Worm (Caenorhabditis elegans) whole organism, early embryonic: ENCODE results near the gene srx-9.
"Not testable (repeated sequence)": the region's sequence is repeated elsewhere in the genome, so short reads cannot be mapped to it uniquely, and the experiment has no call there.

ENCODE experiments used
- B0310.2 ChIP-seq: sonication (generic microtip); optimal IDR thresholded peaks from 2 replicates; lab custom pipeline; 2016; ENCODE audit warnings: mild to moderate bottlenecking, missing genetic modification characterization, missing compliant biosample characterization
- F13C5.2 ChIP-seq: sonication (generic microtip); optimal IDR thresholded peaks from 2 replicates; lab custom pipeline; 2017; ENCODE audit warnings: mild to moderate bottlenecking, missing genetic modification characterization, inconsistent platforms, missing compliant biosample characterization
- aly-1 ChIP-seq: sonication (generic microtip); optimal IDR thresholded peaks from 2 replicates; lab custom pipeline; 2016; ENCODE audit warnings: missing genetic modification characterization, missing compliant biosample characterization
- ama-1 ChIP-seq: fragments of 150-350 bp; optimal IDR thresholded peaks from 2 replicates; lab custom pipeline; 2014
- ceh-13 ChIP-seq: fragments of 200-800 bp; sonication (Bioruptor generic); optimal IDR thresholded peaks from 2 replicates; lab custom pipeline; 2018; ENCODE audit warnings: mild to moderate bottlenecking, missing genetic modification characterization, missing compliant biosample characterization
- ceh-36 ChIP-seq: sonication (generic microtip); optimal IDR thresholded peaks from 2 replicates; lab custom pipeline; 2016; ENCODE audit warnings: missing genetic modification characterization, inconsistent platforms, missing compliant biosample characterization
- ets-7 ChIP-seq: sonication (generic microtip); optimal IDR thresholded peaks from 2 replicates; lab custom pipeline; 2016; ENCODE audit warnings: missing genotype, missing genetic modification characterization, missing compliant biosample characterization
- flt-1 ChIP-seq: fragments of 200-800 bp; sonication (Bioruptor generic); IDR thresholded peaks from 2 replicates; pipeline ENCODE4 v1.3.6; 2022; ENCODE audit warnings: missing genetic modification characterization, missing compliant biosample characterization
- hmbx-1 ChIP-seq: sonication (generic microtip); optimal IDR thresholded peaks from 2 replicates; lab custom pipeline; 2016; ENCODE audit warnings: mild to moderate bottlenecking, missing genetic modification characterization, missing compliant biosample characterization
- hmg-4 ChIP-seq: fragments of 200-800 bp; sonication (Bioruptor generic); optimal IDR thresholded peaks from 2 replicates; lab custom pipeline; 2018; ENCODE audit warnings: mild to moderate bottlenecking, missing genetic modification characterization, missing compliant biosample characterization
- hnd-1 ChIP-seq: sonication (generic microtip); optimal IDR thresholded peaks from 2 replicates; lab custom pipeline; 2016; ENCODE audit warnings: missing genetic modification characterization, missing compliant biosample characterization
- pes-1 ChIP-seq: fragments of 200-800 bp; sonication (Bioruptor generic); IDR thresholded peaks from 2 replicates; pipeline ENCODE4 v1.3.6; 2022; ENCODE audit warnings: missing genetic modification reagents, missing genetic modification characterization, missing compliant biosample characterization
- scrt-1 ChIP-seq: fragments of 200-800 bp; sonication (Bioruptor generic); IDR thresholded peaks from 2 replicates; pipeline ENCODE4 v1.3.6; 2022; ENCODE audit warnings: missing genetic modification characterization, missing compliant biosample characterization
- sea-1 ChIP-seq: fragments of 200-800 bp; sonication (Bioruptor generic); conservative IDR thresholded peaks from 2 replicates; pipeline ENCODE4 v1.3.6; 2022; ENCODE audit warnings: missing genetic modification characterization, missing compliant biosample characterization
- tbx-11 ChIP-seq: fragments of 200-800 bp; sonication (Bioruptor generic); IDR thresholded peaks from 2 replicates; pipeline ENCODE4 v1.3.6; 2022; ENCODE audit warnings: missing genetic modification characterization, missing compliant biosample characterization
- tbx-37 ChIP-seq: fragments of 200-800 bp; sonication (Bioruptor generic); conservative IDR thresholded peaks from 2 replicates; pipeline ENCODE4 v1.3.6; 2022; ENCODE audit warnings: missing genetic modification reagents, missing genetic modification characterization, missing compliant biosample characterization
- tra-4 ChIP-seq: sonication (generic microtip); optimal IDR thresholded peaks from 2 replicates; lab custom pipeline; 2017; ENCODE audit warnings: missing genetic modification characterization, missing compliant biosample characterization

The srx-9 gene

ce11 chrV:7395359-7395758 lies at the start of gene srx-9:
srx-9 (minus strand) TSS chrV:7395459.
- TF ChIP-seq tra-4 (tag; lab: Kevin White, UChicago) (no peak), flt-1 (GFP tag; lab: Robert Waterston, UW) (no peak), tbx-11 (no peak), F13C5.2 (tag; lab: Kevin White, UChicago) (no peak), B0310.2 (no peak), ceh-13 (no peak), ama-1 (lab: Kevin White, UChicago) (no peak)

ce11 chrV:7444331-7444730 lies 49.1 kb upstream of the srx-9 start, which contains the start of gene nhr-141:
nhr-141 (plus strand) TSS chrV:7444661.
- TF ChIP-seq tbx-11; flt-1 (GFP tag; lab: Robert Waterston, UW); B0310.2: not testable (repeated sequence)

- TF ChIP-seq scrt-1 (GFP tag; lab: Robert Waterston, UW), result 0 out of 2 replicates have a peak, but pooled peaks have one; percentile 35
- TF ChIP-seq tbx-11, result peak; percentile 68; the same call in 1 of the 2 replicates
- peak; percentile 34; the same call in 1 of the 2 replicates for TF ChIP-seq tbx-37 (GFP tag; lab: Robert Waterston, UW)
- TF ChIP-seq sea-1, result peak; percentile 85
Observed at ce11 chrV:7443480-7443879, 48.2 kb upstream of the srx-9 start.

ce11 chrV:7439807-7440206 lies 44.5 kb upstream of the srx-9 start, which contains the start of gene try-13:
try-13 (plus strand) TSS chrV:7440107.
- no peak for TF ChIP-seq ceh-36 (tag; lab: Kevin White, UChicago)
- no peak for TF ChIP-seq hmg-4
- TF ChIP-seq aly-1 (tag; lab: Kevin White, UChicago), result no peak
- no peak for TF ChIP-seq hnd-1 (tag; lab: Kevin White, UChicago)
- no peak for TF ChIP-seq sea-1
- no peak for TF ChIP-seq B0310.2
- no peak for TF ChIP-seq tbx-11
- TF ChIP-seq scrt-1 (GFP tag; lab: Robert Waterston, UW), result no peak
- TF ChIP-seq pes-1 (GFP tag; lab: Robert Waterston, UW), result no peak
- TF ChIP-seq flt-1 (GFP tag; lab: Robert Waterston, UW), result no peak
- no peak for TF ChIP-seq F13C5.2 (tag; lab: Kevin White, UChicago)
- TF ChIP-seq ama-1 (lab: Kevin White, UChicago), result no peak

- TF ChIP-seq hmbx-1 (tag; lab: Kevin White, UChicago) (no peak), B0310.2 (no peak), tra-4 (tag; lab: Kevin White, UChicago) (no peak), F13C5.2 (tag; lab: Kevin White, UChicago) (no peak), scrt-1 (GFP tag; lab: Robert Waterston, UW) (no peak), hmg-4 (no peak), pes-1 (GFP tag; lab: Robert Waterston, UW) (no peak), hnd-1 (tag; lab: Kevin White, UChicago) (no peak), ets-7 (tag; lab: Kevin White, UChicago) (no peak), tbx-11 (no peak), ceh-13 (no peak), aly-1 (tag; lab: Kevin White, UChicago) (no peak), flt-1 (GFP tag; lab: Robert Waterston, UW) (no peak), ceh-36 (tag; lab: Kevin White, UChicago) (no peak), tbx-37 (GFP tag; lab: Robert Waterston, UW) (no peak)
Observed at ce11 chrV:7437985-7438384, 42.7 kb upstream of the srx-9 start, which contains the start of gene F25E5.16. F25E5.16 (plus strand) TSS chrV:7438285.

ce11 chrV:7437538-7437937 lies 42.3 kb upstream of the srx-9 start, which contains the start of gene F25E5.9:
F25E5.9 (minus strand) TSS chrV:7437919.
- no peak for TF ChIP-seq scrt-1 (GFP tag; lab: Robert Waterston, UW)
- no peak for TF ChIP-seq ceh-13
- no peak for TF ChIP-seq aly-1 (tag; lab: Kevin White, UChicago)
- no peak for TF ChIP-seq pes-1 (GFP tag; lab: Robert Waterston, UW)
- TF ChIP-seq ama-1 (lab: Kevin White, UChicago), result no peak
- TF ChIP-seq tbx-11, result no peak
- no peak for TF ChIP-seq hmbx-1 (tag; lab: Kevin White, UChicago)
- TF ChIP-seq ceh-36 (tag; lab: Kevin White, UChicago), result no peak

- TF ChIP-seq ceh-13 (no peak), flt-1 (GFP tag; lab: Robert Waterston, UW) (no peak), B0310.2 (no peak), pes-1 (GFP tag; lab: Robert Waterston, UW) (no peak), sea-1 (no peak), ceh-36 (tag; lab: Kevin White, UChicago) (no peak), ets-7 (tag; lab: Kevin White, UChicago) (no peak), hmbx-1 (tag; lab: Kevin White, UChicago) (no peak), hmg-4 (no peak), aly-1 (tag; lab: Kevin White, UChicago) (no peak), hnd-1 (tag; lab: Kevin White, UChicago) (no peak), F13C5.2 (tag; lab: Kevin White, UChicago) (no peak)
Observed at ce11 chrV:7436911-7437310, 41.7 kb upstream of the srx-9 start.

ce11 chrV:7436509-7436908 lies 41.2 kb upstream of the srx-9 start:
- TF ChIP-seq scrt-1 (GFP tag; lab: Robert Waterston, UW) (no peak), pes-1 (GFP tag; lab: Robert Waterston, UW) (no peak), sea-1 (no peak), ceh-36 (tag; lab: Kevin White, UChicago) (no peak), tbx-37 (GFP tag; lab: Robert Waterston, UW) (no peak), ceh-13 (no peak), tbx-11 (no peak)
